Worm (Caenorhabditis elegans) whole organism, young adult: ENCODE results near the gene cpr-1.

ENCODE experiments used
- C06A6.2 ChIP-seq: fragments of 200-800 bp; sonication (Bioruptor generic); conservative IDR thresholded peaks from 2 replicates; pipeline ENCODE4 v1.3.6; 2022; ENCODE audit warnings: missing genetic modification characterization, missing compliant biosample characterization
- D2030.7 ChIP-seq: fragments of 200-800 bp; sonication (Bioruptor generic); IDR thresholded peaks from 2 replicates; pipeline ENCODE4 v1.3.6; 2022; ENCODE audit warnings: missing genetic modification reagents, missing genetic modification characterization, missing compliant biosample characterization
- F10E7.11 ChIP-seq: sonication (generic microtip); optimal IDR thresholded peaks from 2 replicates; lab custom pipeline; 2017; ENCODE audit warnings: mild to moderate bottlenecking, missing genetic modification characterization, moderate library complexity, missing compliant biosample characterization
- F23B12.7 ChIP-seq: sonication (generic microtip); optimal IDR thresholded peaks from 2 replicates; lab custom pipeline; 2017; ENCODE audit warnings: missing genetic modification characterization, mild to moderate bottlenecking, missing compliant biosample characterization, antibody characterized with exemption, moderate library complexity; ENCODE audit not compliant: insufficient read depth
- F39B2.1 ChIP-seq: fragments of 200-800 bp; sonication (Bioruptor generic); IDR thresholded peaks from 2 replicates; pipeline ENCODE4 v1.3.6; 2022; ENCODE audit warnings: missing genetic modification reagents, missing genetic modification characterization, missing compliant biosample characterization
- F57A8.1 ChIP-seq: fragments of 200-800 bp; sonication (Bioruptor generic); optimal IDR thresholded peaks from 2 replicates; lab custom pipeline; 2018; ENCODE audit warnings: mild to moderate bottlenecking, missing genetic modification characterization, moderate library complexity, missing compliant biosample characterization
- F57C9.4 ChIP-seq: sonication (generic microtip); optimal IDR thresholded peaks from 2 replicates; lab custom pipeline; 2017; ENCODE audit warnings: mild to moderate bottlenecking, missing genetic modification characterization, missing compliant biosample characterization
- K12H6.12 ChIP-seq: fragments of 200-800 bp; sonication (Bioruptor generic); optimal IDR thresholded peaks from 2 replicates; lab custom pipeline; 2018; ENCODE audit warnings: mild to moderate bottlenecking, missing genetic modification characterization, missing compliant biosample characterization
- Y53F4B.3 ChIP-seq: fragments of 200-800 bp; sonication (Bioruptor generic); IDR thresholded peaks from 2 replicates; pipeline ENCODE4 v1.3.6; 2022; ENCODE audit warnings: missing genetic modification reagents, missing genetic modification characterization, missing compliant biosample characterization
- Y56A3A.18 ChIP-seq: fragments of 200-800 bp; sonication (Bioruptor generic); IDR thresholded peaks from 2 replicates; pipeline ENCODE4 v1.3.6; 2022; ENCODE audit warnings: missing genetic modification reagents, missing genetic modification characterization, missing compliant biosample characterization
- Y79H2A.3 ChIP-seq: fragments of 200-800 bp; sonication (Bioruptor generic); conservative IDR thresholded peaks from 2 replicates; pipeline ENCODE4 v1.3.6; 2022; ENCODE audit warnings: missing genetic modification reagents, missing genetic modification characterization, missing compliant biosample characterization
- ZK185.1 ChIP-seq: sonication (generic microtip); optimal IDR thresholded peaks from 2 replicates; lab custom pipeline; 2016; ENCODE audit warnings: mild to moderate bottlenecking, missing genetic modification characterization, missing compliant biosample characterization; ENCODE audit not compliant: poor library complexity, severe bottlenecking
- akir-1 ChIP-seq: fragments of 200-800 bp; sonication (Bioruptor generic); optimal IDR thresholded peaks from 2 replicates; lab custom pipeline; 2018; ENCODE audit warnings: mild to moderate bottlenecking, missing genetic modification characterization, moderate library complexity, missing compliant biosample characterization
- ama-1 ChIP-seq, 3 experiments: fragments of 150-350 bp in 1 of 3; sonication (generic microtip) in 2 of 3; optimal IDR thresholded peaks; 2 replicates each; lab custom pipeline; 2014 to 2018; ENCODE audit warnings: missing biosample characterization in 2 of 3, missing genetic modification characterization in 2 of 3, missing genetic modification reagents in 2 of 3
- aptf-3 ChIP-seq: fragments of 200-800 bp; sonication (Bioruptor generic); IDR thresholded peaks from 2 replicates; pipeline ENCODE4 v1.3.6; 2022; ENCODE audit warnings: missing genetic modification characterization, missing compliant biosample characterization
- athp-1 ChIP-seq: sonication (generic microtip); optimal IDR thresholded peaks from 2 replicates; lab custom pipeline; 2017; ENCODE audit warnings: mild to moderate bottlenecking, missing genetic modification characterization, missing compliant biosample characterization
- attf-6 ChIP-seq: fragments of 200-800 bp; sonication (Bioruptor generic); IDR thresholded peaks from 2 replicates; pipeline ENCODE4 v1.3.6; 2022; ENCODE audit warnings: missing genetic modification reagents, missing genetic modification characterization, missing compliant biosample characterization
- ceh-40 ChIP-seq: fragments of 200-800 bp; sonication (Bioruptor generic); IDR thresholded peaks from 2 replicates; pipeline ENCODE4 v1.3.6; 2022; ENCODE audit warnings: missing genetic modification characterization, missing compliant biosample characterization
- ceh-58 ChIP-seq: fragments of 200-800 bp; sonication (Bioruptor generic); IDR thresholded peaks from 2 replicates; pipeline ENCODE4 v1.3.6; 2022; ENCODE audit warnings: missing genetic modification characterization, missing compliant biosample characterization
- ceh-79 ChIP-seq: sonication (generic microtip); optimal IDR thresholded peaks from 2 replicates; lab custom pipeline; 2017; ENCODE audit warnings: mild to moderate bottlenecking, missing genetic modification characterization, missing compliant biosample characterization
- dox-1 ChIP-seq: fragments of 200-800 bp; sonication (Bioruptor generic); IDR thresholded peaks from 2 replicates; pipeline ENCODE4 v1.3.6; 2022; ENCODE audit warnings: missing genetic modification reagents, missing genetic modification characterization, missing compliant biosample characterization
- dpl-1 ChIP-seq: fragments of 150-350 bp; optimal IDR thresholded peaks from 2 replicates; lab custom pipeline; 2014; ENCODE audit warnings: missing biosample characterization, missing genetic modification reagents, missing genetic modification characterization
- ekl-4 ChIP-seq: fragments of 200-800 bp; sonication (Bioruptor generic); IDR thresholded peaks from 2 replicates; pipeline ENCODE4 v1.3.6; 2022; ENCODE audit warnings: missing genetic modification reagents, missing genetic modification characterization, missing compliant biosample characterization
- him-1 ChIP-seq: sonication (generic microtip); optimal IDR thresholded peaks from 2 replicates; lab custom pipeline; 2016; ENCODE audit warnings: missing genotype, missing genetic modification reagents, missing genetic modification characterization, missing compliant biosample characterization
- hlh-12 ChIP-seq: sonication (generic microtip); optimal IDR thresholded peaks from 2 replicates; lab custom pipeline; 2016; ENCODE audit warnings: missing genetic modification characterization, missing compliant biosample characterization
- hmg-1.2 ChIP-seq: fragments of 200-800 bp; sonication (Bioruptor generic); IDR thresholded peaks from 2 replicates; pipeline ENCODE4 v1.3.6; 2022; ENCODE audit warnings: missing genetic modification reagents, missing genetic modification characterization, missing compliant biosample characterization
- hrde-1 ChIP-seq: sonication (generic microtip); optimal IDR thresholded peaks from 2 replicates; lab custom pipeline; 2016; ENCODE audit warnings: missing genetic modification characterization, mild to moderate bottlenecking, missing compliant biosample characterization, moderate library complexity, missing genotype, missing genetic modification reagents, borderline replicate concordance
- lag-1 ChIP-seq: fragments of 200-800 bp; sonication (Bioruptor generic); IDR thresholded peaks from 2 replicates; pipeline ENCODE4 v1.3.6; 2022; ENCODE audit warnings: missing genetic modification reagents, missing genetic modification characterization, missing compliant biosample characterization
- let-526 ChIP-seq: fragments of 200-800 bp; sonication (Bioruptor generic); IDR thresholded peaks from 2 replicates; pipeline ENCODE4 v1.3.6; 2022; ENCODE audit warnings: missing genetic modification reagents, missing genetic modification characterization, missing compliant biosample characterization
- let-607 ChIP-seq, 2 experiments: fragments of 200-800 bp in 1 of 2; sonication (Bioruptor generic) in 1 of 2; sonication (generic microtip) in 1 of 2; optimal IDR thresholded peaks; 2 replicates each; lab custom pipeline; 2016 to 2018; ENCODE audit warnings: mild to moderate bottlenecking in 2 of 2, missing compliant biosample characterization in 2 of 2, missing genetic modification characterization in 2 of 2, moderate library complexity in 2 of 2, missing genotype in 1 of 2
- lin-26 ChIP-seq: fragments of 200-800 bp; sonication (Bioruptor generic); IDR thresholded peaks from 2 replicates; pipeline ENCODE4 v1.3.6; 2022; ENCODE audit warnings: missing genetic modification reagents, missing genetic modification characterization, missing compliant biosample characterization
- lin-40 ChIP-seq: sonication (generic microtip); optimal IDR thresholded peaks from 2 replicates; lab custom pipeline; 2016; ENCODE audit warnings: missing genetic modification characterization, mild to moderate bottlenecking, missing compliant biosample characterization, missing genotype, missing genetic modification reagents
- lin-54 ChIP-seq: fragments of 200-800 bp; sonication (Bioruptor generic); optimal IDR thresholded peaks from 2 replicates; lab custom pipeline; 2018; ENCODE audit warnings: mild to moderate bottlenecking, missing genetic modification characterization, missing compliant biosample characterization
- madf-8 ChIP-seq: fragments of 200-800 bp; sonication (Bioruptor generic); conservative IDR thresholded peaks from 2 replicates; pipeline ENCODE4 v1.3.6; 2022; ENCODE audit warnings: missing genetic modification reagents, missing genetic modification characterization, missing compliant biosample characterization
- mxl-1 ChIP-seq: sonication (generic microtip); optimal IDR thresholded peaks from 2 replicates; lab custom pipeline; 2016; ENCODE audit warnings: missing genetic modification characterization, missing compliant biosample characterization
- nhr-80 ChIP-seq: sonication (generic microtip); optimal IDR thresholded peaks from 2 replicates; lab custom pipeline; 2016; ENCODE audit warnings: missing genetic modification characterization, missing compliant biosample characterization
- rec-8 ChIP-seq, 2 experiments: sonication (generic microtip); optimal IDR thresholded peaks; 2 replicates each; lab custom pipeline; 2016; ENCODE audit warnings: mild to moderate bottlenecking in 2 of 2, missing genetic modification characterization in 2 of 2, missing genetic modification reagents in 2 of 2, missing genotype in 2 of 2, missing biosample characterization in 1 of 2, missing compliant biosample characterization in 1 of 2, moderate library complexity in 1 of 2
- repo-1 ChIP-seq: sonication (generic microtip); optimal IDR thresholded peaks from 2 replicates; lab custom pipeline; 2017; ENCODE audit warnings: mild to moderate bottlenecking, missing genetic modification characterization, missing compliant biosample characterization
- snpc-1.3 ChIP-seq: sonication (generic microtip); optimal IDR thresholded peaks from 2 replicates; lab custom pipeline; 2017; ENCODE audit warnings: missing genetic modification characterization, mild to moderate bottlenecking, missing compliant biosample characterization, antibody characterized with exemption, moderate library complexity, missing genotype, missing genetic modification reagents; ENCODE audit not compliant: insufficient read depth
- sptf-2 ChIP-seq: fragments of 200-800 bp; sonication (Bioruptor generic); optimal IDR thresholded peaks from 2 replicates; lab custom pipeline; 2018; ENCODE audit warnings: mild to moderate bottlenecking, missing genetic modification characterization, missing compliant biosample characterization
- tlf-1 ChIP-seq: fragments of 200-800 bp; sonication (Bioruptor generic); optimal IDR thresholded peaks from 2 replicates; lab custom pipeline; 2018; ENCODE audit warnings: mild to moderate bottlenecking, missing genetic modification characterization, missing compliant biosample characterization
- zim-3 ChIP-seq: sonication (generic microtip); optimal IDR thresholded peaks from 2 replicates; lab custom pipeline; 2017; ENCODE audit warnings: mild to moderate bottlenecking, missing genetic modification characterization, moderate library complexity, missing compliant biosample characterization
- ztf-26 ChIP-seq: sonication (generic microtip); optimal IDR thresholded peaks from 2 replicates; lab custom pipeline; 2017; ENCODE audit warnings: missing genetic modification characterization, missing compliant biosample characterization

Gene cpr-1

ce11 chrV:12001747-12002456, 26.6 kb downstream of the cpr-1 start, which contains the start of gene gcy-33 (continued):
- peak; percentile 92 for TF ChIP-seq Y56A3A.18 (GFP tag; lab: Robert Waterston, UW)
- TF ChIP-seq ama-1 (optimal IDR thresholded peaks at IDR 0.05; lab: Kevin White, UChicago): no peak
- TF ChIP-seq ama-1 (GFP tag; optimal IDR thresholded peaks at IDR 0.05; lab: Kevin White, UChicago): peak; percentile 13 to 80
- TF ChIP-seq rec-8 (tag; optimal IDR thresholded peaks at IDR 0.05; lab: Kevin White, UChicago): peak; percentile 55 to 92
- peak; percentile 59 for TF ChIP-seq athp-1
- TF ChIP-seq C06A6.2: peak; percentile 72; the same call in 1 of the 2 replicates
- peak; percentile 82 for TF ChIP-seq dox-1 (GFP tag; lab: Robert Waterston, UW)
- TF ChIP-seq, all 124 proteins: peak for 97

- TF ChIP-seq ekl-4 (peak; percentile 40; the same call in 1 of the 2 replicates), akir-1 (GFP tag; lab: Kevin White, UChicago) (no peak), madf-8 (GFP tag; lab: Robert Waterston, UW) (no peak), lin-26 (GFP tag; lab: Robert Waterston, UW) (no peak), let-526 (GFP tag; lab: Robert Waterston, UW) (peak; percentile 54; the same call in 1 of the 2 replicates), dox-1 (GFP tag; lab: Robert Waterston, UW) (no peak), D2030.7 (GFP tag; lab: Robert Waterston, UW) (no peak), K12H6.12 (no peak), tlf-1 (GFP tag; lab: Kevin White, UChicago) (no peak), Y53F4B.3 (GFP tag; lab: Robert Waterston, UW) (no peak), let-607 (tag; optimal IDR thresholded peaks at IDR 0.05; lab: Kevin White, UChicago) (no peak), F39B2.1 (GFP tag; lab: Robert Waterston, UW) (no peak), ceh-79 (tag; lab: Kevin White, UChicago) (no peak), sptf-2 (no peak), dpl-1 (no peak), ztf-26 (tag; lab: Kevin White, UChicago) (no peak), athp-1 (no peak), ceh-58 (GFP tag; lab: Robert Waterston, UW) (no peak), snpc-1.3 (tag; lab: Kevin White, UChicago) (no peak), lag-1 (GFP tag; lab: Robert Waterston, UW) (no peak), aptf-3 (GFP tag; lab: Robert Waterston, UW) (no peak), him-1 (tag; lab: Kevin White, UChicago) (no peak), hrde-1 (no peak), attf-6 (GFP tag; lab: Robert Waterston, UW) (no peak), ceh-40 (GFP tag; lab: Robert Waterston, UW) (no peak), zim-3 (tag; lab: Kevin White, UChicago) (no peak), ama-1 (optimal IDR thresholded peaks at IDR 0.05; lab: Kevin White, UChicago) (no peak), ama-1 (GFP tag; optimal IDR thresholded peaks at IDR 0.05; lab: Kevin White, UChicago) (no peak), ZK185.1 (tag; lab: Kevin White, UChicago) (peak; percentile 13), F57C9.4 (tag; lab: Kevin White, UChicago) (no peak), hmg-1.2 (0 out of 2 replicates have a peak, but pooled peaks have one; percentile 6), lin-40 (peak; percentile 10), F57A8.1 (no peak), F23B12.7 (tag; lab: Kevin White, UChicago) (no peak), mxl-1 (tag; lab: Kevin White, UChicago) (no peak), hlh-12 (tag; lab: Kevin White, UChicago) (no peak), F10E7.11 (tag; lab: Kevin White, UChicago) (no peak), repo-1 (tag; lab: Kevin White, UChicago) (no peak), Y79H2A.3 (no peak), lin-54 (GFP tag; lab: Kevin White, UChicago) (peak; percentile 13), nhr-80 (peak; percentile 21)
Observed at ce11 chrV:12002866-12003485, 27.6 kb downstream of the cpr-1 start, which contains the start of gene cpr-9. cpr-9 (plus strand) TSS chrV:12003053.
